Fruit fly (Drosophila melanogaster) whole organism, prepupa: ENCODE data around the gene bwa.

Experiments used
- CG10631 ChIP-seq: fragments of 200-800 bp; sonication (Bioruptor generic); optimal IDR thresholded peaks from 2 replicates; lab custom pipeline; 2016; ENCODE audit warnings: missing biosample characterization, missing genetic modification characterization
- CG10669 ChIP-seq: fragments of 200-800 bp; sonication (Bioruptor generic); optimal IDR thresholded peaks from 3 replicates; lab custom pipeline; 2018; ENCODE audit warnings: missing biosample characterization, mild to moderate bottlenecking, missing genetic modification characterization, moderate library complexity
- CG11294 ChIP-seq: fragments of 200-800 bp; sonication (Bioruptor generic); IDR thresholded peaks from 2 replicates; pipeline ENCODE4 v1.3.6; 2022; ENCODE audit warnings: missing biosample characterization, missing genetic modification characterization
- CG11762 ChIP-seq: fragments of 200-800 bp; sonication (Bioruptor generic); optimal IDR thresholded peaks from 3 replicates; lab custom pipeline; 2016; ENCODE audit warnings: missing biosample characterization, missing genetic modification characterization; ENCODE audit not compliant: insufficient read depth
- CG11902 ChIP-seq: fragments of 200-800 bp; sonication (Bioruptor generic); optimal IDR thresholded peaks from 3 replicates; lab custom pipeline; 2016; ENCODE audit warnings: missing biosample characterization, missing genetic modification characterization
- CG15336 ChIP-seq: fragments of 200-800 bp; sonication (Bioruptor generic); IDR thresholded peaks from 2 replicates; pipeline ENCODE4 v1.3.6; 2022; ENCODE audit warnings: missing biosample characterization, missing genetic modification characterization
- CG1621 ChIP-seq: fragments of 200-800 bp; sonication (Bioruptor generic); optimal IDR thresholded peaks from 3 replicates; lab custom pipeline; 2018; ENCODE audit warnings: missing biosample characterization, mild to moderate bottlenecking, missing genetic modification characterization
- CG16779 ChIP-seq: fragments of 200-800 bp; sonication (Bioruptor generic); optimal IDR thresholded peaks from 3 replicates; lab custom pipeline; 2017; ENCODE audit warnings: missing biosample characterization, mild to moderate bottlenecking, missing genetic modification characterization
- CG31627 ChIP-seq: fragments of 200-800 bp; sonication (Bioruptor generic); optimal IDR thresholded peaks from 3 replicates; lab custom pipeline; 2016; ENCODE audit warnings: missing biosample characterization, missing genetic modification characterization
- CG32006 ChIP-seq: fragments of 200-800 bp; sonication (Bioruptor generic); optimal IDR thresholded peaks from 3 replicates; lab custom pipeline; 2017; ENCODE audit warnings: missing biosample characterization, mild to moderate bottlenecking, missing genetic modification characterization
- CG34406 ChIP-seq: fragments of 200-800 bp; sonication (Bioruptor generic); optimal IDR thresholded peaks from 3 replicates; lab custom pipeline; 2016; ENCODE audit warnings: missing biosample characterization, missing genetic modification characterization
- CG3919 ChIP-seq: fragments of 200-800 bp; sonication (Bioruptor generic); optimal IDR thresholded peaks from 3 replicates; lab custom pipeline; 2016; ENCODE audit warnings: missing biosample characterization, missing genetic modification characterization
- CG6163 ChIP-seq: fragments of 200-800 bp; sonication (Bioruptor generic); IDR thresholded peaks from 3 replicates; pipeline ENCODE4 v1.3.6; 2022; ENCODE audit warnings: missing biosample characterization, missing genetic modification characterization
- CG6276 ChIP-seq: fragments of 200-800 bp; sonication (Bioruptor generic); optimal IDR thresholded peaks from 2 replicates; lab custom pipeline; 2017; ENCODE audit warnings: missing biosample characterization, mild to moderate bottlenecking, missing genetic modification characterization
- CG6808 ChIP-seq: fragments of 200-800 bp; sonication (Bioruptor generic); optimal IDR thresholded peaks from 3 replicates; lab custom pipeline; 2017; ENCODE audit warnings: missing biosample characterization, missing genetic modification characterization, mild to moderate bottlenecking, moderate library complexity, missing genetic modification reagents
- CG6854 ChIP-seq: fragments of 200-800 bp; sonication (Bioruptor generic); optimal IDR thresholded peaks from 2 replicates; lab custom pipeline; 2017; ENCODE audit warnings: missing biosample characterization, mild to moderate bottlenecking, missing genetic modification characterization
- CG7368 ChIP-seq: fragments of 200-800 bp; sonication (Bioruptor generic); optimal IDR thresholded peaks from 3 replicates; lab custom pipeline; 2016; ENCODE audit warnings: missing biosample characterization, missing genetic modification characterization
- CG8319 ChIP-seq: fragments of 200-800 bp; sonication (Bioruptor generic); optimal IDR thresholded peaks from 3 replicates; lab custom pipeline; 2016; ENCODE audit warnings: missing biosample characterization, missing genetic modification characterization
- CG8632 ChIP-seq: fragments of 200-800 bp; sonication (Bioruptor generic); optimal IDR thresholded peaks from 3 replicates; lab custom pipeline; 2016; ENCODE audit warnings: missing biosample characterization, missing genetic modification characterization
- Eip75B ChIP-seq: fragments of 200-800 bp; sonication (Bioruptor generic); optimal IDR thresholded peaks from 3 replicates; lab custom pipeline; 2016; ENCODE audit warnings: missing biosample characterization, missing genetic modification characterization
- Eip78C ChIP-seq: fragments of 200-800 bp; sonication (Bioruptor generic); peaks from one replicate; lab custom pipeline; 2016; ENCODE audit warnings: missing biosample characterization, missing genetic modification characterization
- Eip93F ChIP-seq: fragments of 200-800 bp; sonication (Bioruptor generic); optimal IDR thresholded peaks from 2 replicates; lab custom pipeline; 2016; ENCODE audit warnings: missing biosample characterization, mild to moderate bottlenecking, missing genetic modification characterization
- Gug ChIP-seq: fragments of 200-800 bp; sonication (Bioruptor generic); IDR thresholded peaks from 2 replicates; pipeline ENCODE4 v1.3.6; 2022; ENCODE audit warnings: missing biosample characterization, missing genetic modification characterization
- Hr4 ChIP-seq: fragments of 200-800 bp; sonication (Bioruptor generic); optimal IDR thresholded peaks from 3 replicates; lab custom pipeline; 2016; ENCODE audit warnings: missing biosample characterization, missing genetic modification characterization
- Lpt ChIP-seq: fragments of 200-800 bp; sonication (Bioruptor generic); optimal IDR thresholded peaks from 3 replicates; lab custom pipeline; 2016; ENCODE audit warnings: missing biosample characterization, missing genetic modification characterization
- Met ChIP-seq: fragments of 200-800 bp; sonication (Bioruptor generic); optimal IDR thresholded peaks from 3 replicates; lab custom pipeline; 2016; ENCODE audit warnings: missing biosample characterization, missing genetic modification characterization
- OdsH ChIP-seq: fragments of 200-800 bp; sonication (Bioruptor generic); optimal IDR thresholded peaks from 3 replicates; lab custom pipeline; 2016; ENCODE audit warnings: missing biosample characterization, missing genetic modification characterization
- Sox14 ChIP-seq: fragments of 200-800 bp; sonication (Bioruptor generic); optimal IDR thresholded peaks from 3 replicates; lab custom pipeline; 2016; ENCODE audit warnings: missing biosample characterization, missing genetic modification characterization
- Sox15 ChIP-seq: fragments of 200-800 bp; sonication (Bioruptor generic); optimal IDR thresholded peaks from 3 replicates; lab custom pipeline; 2016; ENCODE audit warnings: missing biosample characterization, missing genetic modification characterization
- acj6 ChIP-seq: fragments of 200-800 bp; sonication (Bioruptor generic); optimal IDR thresholded peaks from 3 replicates; lab custom pipeline; 2016; ENCODE audit warnings: missing biosample characterization, missing genetic modification characterization
- cyc ChIP-seq: fragments of 200-800 bp; sonication (Bioruptor generic); optimal IDR thresholded peaks from 3 replicates; lab custom pipeline; 2016; ENCODE audit warnings: missing biosample characterization, missing genetic modification characterization
- dac ChIP-seq: fragments of 200-800 bp; sonication (Bioruptor generic); optimal IDR thresholded peaks from 2 replicates; lab custom pipeline; 2017; ENCODE audit warnings: missing biosample characterization, mild to moderate bottlenecking, missing genetic modification characterization
- eg ChIP-seq: fragments of 200-800 bp; sonication (Bioruptor generic); IDR thresholded peaks from 3 replicates; pipeline ENCODE4 v1.3.6; 2022; ENCODE audit warnings: missing biosample characterization, missing genetic modification characterization
- esn ChIP-seq: fragments of 200-800 bp; sonication (Bioruptor generic); optimal IDR thresholded peaks from 2 replicates; lab custom pipeline; 2016; ENCODE audit warnings: missing biosample characterization, mild to moderate bottlenecking, missing genetic modification characterization, moderate library complexity
- fd59A ChIP-seq: fragments of 200-800 bp; sonication (Bioruptor generic); optimal IDR thresholded peaks from 2 replicates; lab custom pipeline; 2017; ENCODE audit warnings: missing biosample characterization, mild to moderate bottlenecking, missing genetic modification characterization, missing genetic modification reagents
- fd85E ChIP-seq: fragments of 200-800 bp; sonication (Bioruptor generic); optimal IDR thresholded peaks from 3 replicates; lab custom pipeline; 2016; ENCODE audit warnings: missing biosample characterization, missing genetic modification characterization
- fkh ChIP-seq: fragments of 200-800 bp; sonication (Bioruptor generic); optimal IDR thresholded peaks from 3 replicates; lab custom pipeline; 2017; ENCODE audit warnings: missing biosample characterization, mild to moderate bottlenecking, missing genetic modification characterization, moderate library complexity
- lz ChIP-seq: fragments of 200-800 bp; sonication (Bioruptor generic); optimal IDR thresholded peaks from 3 replicates; lab custom pipeline; 2016; ENCODE audit warnings: missing biosample characterization, missing genetic modification characterization
- salr ChIP-seq, 2 experiments: fragments of 200-800 bp; sonication (Bioruptor generic); optimal IDR thresholded peaks; 3 replicates each; lab custom pipeline; 2016 to 2018; ENCODE audit warnings: missing biosample characterization in 2 of 2, missing genetic modification characterization in 2 of 2, mild to moderate bottlenecking in 1 of 2
- svp ChIP-seq: fragments of 200-800 bp; sonication (Bioruptor generic); peaks from one replicate; lab custom pipeline; 2016; ENCODE audit warnings: missing biosample characterization, missing genetic modification characterization
- vri ChIP-seq: fragments of 200-800 bp; sonication (Bioruptor generic); optimal IDR thresholded peaks from 3 replicates; lab custom pipeline; 2016; ENCODE audit warnings: missing biosample characterization, mild to moderate bottlenecking, missing genetic modification characterization

Gene bwa

dm6 chr2L:20069158-20070016 is 3.2 kb downstream of the bwa start:
- no peak for TF ChIP-seq CG1621 (tag; lab: Kevin White, UChicago)
- TF ChIP-seq Sox14 (GFP tag; lab: Kevin White, UChicago), result peak; percentile 93
- no peak for TF ChIP-seq cyc (GFP tag; lab: Kevin White, UChicago)
- peak; percentile 43 for TF ChIP-seq Eip78C (GFP tag; lab: Kevin White, UChicago)
- TF ChIP-seq CG11294 (GFP tag; lab: Robert Waterston, UW), result no peak
- TF ChIP-seq fkh (GFP tag; lab: Kevin White, UChicago), result peak; percentile 78
- no peak for TF ChIP-seq acj6
- no peak for TF ChIP-seq dac (GFP tag; lab: Kevin White, UChicago)
- TF ChIP-seq Eip75B (GFP tag; lab: Kevin White, UChicago), result no peak
- TF ChIP-seq Hr4 (GFP tag; lab: Kevin White, UChicago), result no peak
- no peak for TF ChIP-seq fd85E
- TF ChIP-seq Eip93F, result peak; percentile 60
- TF ChIP-seq vri, result peak; percentile 42
- TF ChIP-seq svp (GFP tag; lab: Kevin White, UChicago), result no peak
- no peak for TF ChIP-seq CG10631 (GFP tag; lab: Kevin White, UChicago)
- TF ChIP-seq OdsH (GFP tag; lab: Kevin White, UChicago), result no peak
- no peak for TF ChIP-seq CG8632 (GFP tag; lab: Kevin White, UChicago)
- no peak for TF ChIP-seq CG6854 (GFP tag; lab: Kevin White, UChicago)

DNA sequence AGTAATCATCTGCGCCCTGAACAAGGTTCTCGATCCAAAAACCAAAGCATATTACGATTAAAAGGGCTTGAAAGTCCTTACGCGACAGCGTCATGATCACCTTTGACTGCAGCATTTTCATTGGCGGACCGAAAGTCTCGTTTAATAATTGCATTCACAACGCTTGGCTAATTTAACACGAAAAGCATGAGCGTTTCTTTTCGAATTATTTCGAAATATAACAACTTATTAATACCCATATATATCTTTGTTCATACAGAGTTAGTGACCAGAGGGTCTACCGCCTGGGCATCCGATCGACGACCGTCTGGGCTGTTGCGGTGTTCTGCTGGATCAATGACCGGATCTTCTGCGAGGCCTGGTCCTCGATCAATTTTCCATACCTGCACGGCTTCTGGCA is 5.9 kb downstream of the bwa start, which contains the start of gene CG10730:
CG10730 (minus strand) TSS at position 101 of the 400 bp plus-strand sequence.
- TF ChIP-seq Sox14 (GFP tag; lab: Kevin White, UChicago), result no peak
- no peak for TF ChIP-seq CG11762 (GFP tag; lab: Kevin White, UChicago)
- no peak for TF ChIP-seq esn (GFP tag; lab: Kevin White, UChicago)
- TF ChIP-seq CG6808, result no peak
- TF ChIP-seq lz (GFP tag; lab: Kevin White, UChicago), result no peak
- TF ChIP-seq CG6163 (GFP tag; lab: Robert Waterston, UW), result no peak
- TF ChIP-seq CG1621 (tag; lab: Kevin White, UChicago), result no peak
- no peak for TF ChIP-seq fd59A (GFP tag; lab: Kevin White, UChicago)
- TF ChIP-seq CG10669 (GFP tag; lab: Kevin White, UChicago), result no peak
- TF ChIP-seq, all 60 proteins: peak for 0

- peak; percentile 58 for TF ChIP-seq svp (GFP tag; lab: Kevin White, UChicago)
- TF ChIP-seq CG11762 (GFP tag; lab: Kevin White, UChicago), result no peak
- no peak for TF ChIP-seq CG6808
These were observed 8.2 kb downstream of the bwa start for dm6 chr2L:20074388-20074787.

- TF ChIP-seq CG11762 (GFP tag; lab: Kevin White, UChicago), result no peak
- peak; percentile 36 for TF ChIP-seq CG31627 (GFP tag; lab: Kevin White, UChicago)
- no peak for TF ChIP-seq CG7368 (GFP tag; lab: Kevin White, UChicago)
- TF ChIP-seq lz (GFP tag; lab: Kevin White, UChicago), result peak; percentile 45
- TF ChIP-seq eg, result peak; percentile 40; the same call in 1 of the 3 replicates
- peak; percentile 25 for TF ChIP-seq OdsH (GFP tag; lab: Kevin White, UChicago)
- TF ChIP-seq fd85E, result no peak
- TF ChIP-seq CG6854 (GFP tag; lab: Kevin White, UChicago), result no peak
- peak; percentile 51 for TF ChIP-seq CG11902 (GFP tag; lab: Kevin White, UChicago)
- no peak for TF ChIP-seq CG8319
- TF ChIP-seq CG6276 (GFP tag; lab: Kevin White, UChicago), result no peak
- TF ChIP-seq esn (GFP tag; lab: Kevin White, UChicago), result peak; percentile 62
- TF ChIP-seq Eip78C (GFP tag; lab: Kevin White, UChicago), result peak; percentile 82
- TF ChIP-seq Gug (GFP tag; lab: Robert Waterston, UW), result no peak
- TF ChIP-seq CG34406 (GFP tag; lab: Kevin White, UChicago), result peak; percentile 52
- TF ChIP-seq CG15336, result peak; percentile 57
- TF ChIP-seq Sox15, result no peak
- peak; percentile 65 for TF ChIP-seq cyc (GFP tag; lab: Kevin White, UChicago)
- peak; percentile 12 for TF ChIP-seq CG1621 (tag; lab: Kevin White, UChicago)
- TF ChIP-seq dac (GFP tag; lab: Kevin White, UChicago), result no peak
- TF ChIP-seq Met, result peak; percentile 39
- TF ChIP-seq Lpt, result no peak
- no peak for TF ChIP-seq CG16779 (tag; lab: Kevin White, UChicago)
- TF ChIP-seq CG10631 (GFP tag; lab: Kevin White, UChicago), result peak; percentile 43
- peak; percentile 77 for TF ChIP-seq CG3919 (GFP tag; lab: Kevin White, UChicago)
- TF ChIP-seq CG10669 (GFP tag; lab: Kevin White, UChicago), result no peak
- TF ChIP-seq salr (GFP tag; optimal IDR thresholded peaks at IDR 0.05; lab: Kevin White, UChicago), result no peak
- peak; percentile 58 for TF ChIP-seq Sox14 (GFP tag; lab: Kevin White, UChicago)
- TF ChIP-seq svp (GFP tag; lab: Kevin White, UChicago), result peak; percentile 81
- peak; percentile 57 for TF ChIP-seq CG32006
These were observed 9.1 kb downstream of the bwa start, which contains the start of the genes pr and neb for dm6 chr2L:20075234-20075803. Gene pr, minus strand, starts transcription at chr2L:20075458. Gene neb, plus strand, starts transcription at chr2L:20075757.
